Worm (Caenorhabditis elegans) whole organism, young adult: ENCODE measurements around the gene F48B9.3.

ENCODE experiments used
- C06A6.2 ChIP-seq: fragments of 200-800 bp; sonication (Bioruptor generic); conservative IDR thresholded peaks from 2 replicates; pipeline ENCODE4 v1.3.6; 2022; ENCODE audit warnings: missing genetic modification characterization, missing compliant biosample characterization
- F33H1.4 ChIP-seq: fragments of 200-800 bp; sonication (Bioruptor generic); IDR thresholded peaks from 2 replicates; pipeline ENCODE4 v1.3.6; 2022; ENCODE audit warnings: missing genetic modification reagents, missing genetic modification characterization, missing compliant biosample characterization
- F39B2.1 ChIP-seq: fragments of 200-800 bp; sonication (Bioruptor generic); IDR thresholded peaks from 2 replicates; pipeline ENCODE4 v1.3.6; 2022; ENCODE audit warnings: missing genetic modification reagents, missing genetic modification characterization, missing compliant biosample characterization
- F57A8.1 ChIP-seq: fragments of 200-800 bp; sonication (Bioruptor generic); optimal IDR thresholded peaks from 2 replicates; lab custom pipeline; 2018; ENCODE audit warnings: mild to moderate bottlenecking, missing genetic modification characterization, moderate library complexity, missing compliant biosample characterization
- aptf-2 ChIP-seq: fragments of 200-800 bp; sonication (Bioruptor generic); conservative IDR thresholded peaks from 2 replicates; pipeline ENCODE4 v1.3.6; 2022; ENCODE audit warnings: missing genetic modification reagents, missing genetic modification characterization, missing compliant biosample characterization
- atf-7 ChIP-seq: sonication (generic microtip); optimal IDR thresholded peaks from 2 replicates; lab custom pipeline; 2017; ENCODE audit warnings: mild to moderate bottlenecking, missing genetic modification characterization, missing compliant biosample characterization
- attf-6 ChIP-seq: fragments of 200-800 bp; sonication (Bioruptor generic); IDR thresholded peaks from 2 replicates; pipeline ENCODE4 v1.3.6; 2022; ENCODE audit warnings: missing genetic modification reagents, missing genetic modification characterization, missing compliant biosample characterization
- cebp-1 ChIP-seq, 2 experiments: fragments of 200-800 bp in 1 of 2; sonication (Bioruptor generic) in 1 of 2; sonication (generic microtip) in 1 of 2; IDR thresholded peaks in 1 of 2; optimal IDR thresholded peaks in 1 of 2; 2 replicates each; pipeline versions ENCODE4 v1.3.6 to Lab custom; 2017 to 2022; ENCODE audit warnings: missing compliant biosample characterization in 2 of 2, missing genetic modification characterization in 2 of 2, mild to moderate bottlenecking in 1 of 2, missing genetic modification reagents in 1 of 2, moderate library complexity in 1 of 2
- ceh-100 ChIP-seq: fragments of 200-800 bp; sonication (Bioruptor generic); IDR thresholded peaks from 2 replicates; pipeline ENCODE4 v1.3.6; 2022; ENCODE audit warnings: missing genetic modification reagents, missing genetic modification characterization, missing compliant biosample characterization
- ceh-27 ChIP-seq: fragments of 200-800 bp; sonication (Bioruptor generic); optimal IDR thresholded peaks from 2 replicates; lab custom pipeline; 2018; ENCODE audit warnings: mild to moderate bottlenecking, missing genetic modification characterization, moderate library complexity, missing compliant biosample characterization
- ceh-40 ChIP-seq: fragments of 200-800 bp; sonication (Bioruptor generic); IDR thresholded peaks from 2 replicates; pipeline ENCODE4 v1.3.6; 2022; ENCODE audit warnings: missing genetic modification characterization, missing compliant biosample characterization
- egl-44 ChIP-seq: fragments of 200-800 bp; sonication (Bioruptor generic); IDR thresholded peaks from 2 replicates; pipeline ENCODE4 v1.3.6; 2022; ENCODE audit warnings: missing genetic modification reagents, missing genetic modification characterization, missing compliant biosample characterization
- egrh-3 ChIP-seq: fragments of 200-800 bp; sonication (Bioruptor generic); IDR thresholded peaks from 2 replicates; pipeline ENCODE4 v1.3.6; 2022; ENCODE audit warnings: missing genetic modification reagents, missing genetic modification characterization, missing compliant biosample characterization
- ets-4 ChIP-seq: fragments of 200-800 bp; sonication (Bioruptor generic); optimal IDR thresholded peaks from 2 replicates; lab custom pipeline; 2018; ENCODE audit warnings: mild to moderate bottlenecking, missing genetic modification characterization, missing compliant biosample characterization
- hsf-1 ChIP-seq: fragments of 200-800 bp; sonication (Bioruptor generic); IDR thresholded peaks from 2 replicates; pipeline ENCODE4 v1.3.6; 2022; ENCODE audit warnings: missing genetic modification reagents, missing genetic modification characterization, missing compliant biosample characterization
- lin-54 ChIP-seq: fragments of 200-800 bp; sonication (Bioruptor generic); optimal IDR thresholded peaks from 2 replicates; lab custom pipeline; 2018; ENCODE audit warnings: mild to moderate bottlenecking, missing genetic modification characterization, missing compliant biosample characterization
- madf-6 ChIP-seq: fragments of 200-800 bp; sonication (Bioruptor generic); IDR thresholded peaks from 2 replicates; pipeline ENCODE4 v1.3.6; 2022; ENCODE audit warnings: missing genetic modification reagents, missing genetic modification characterization, missing compliant biosample characterization
- mel-28 ChIP-seq: sonication (generic microtip); optimal IDR thresholded peaks from 2 replicates; lab custom pipeline; 2016; ENCODE audit warnings: borderline replicate concordance, mild to moderate bottlenecking, missing genetic modification characterization, missing compliant biosample characterization
- mxl-1 ChIP-seq: sonication (generic microtip); optimal IDR thresholded peaks from 2 replicates; lab custom pipeline; 2016; ENCODE audit warnings: missing genetic modification characterization, missing compliant biosample characterization
- nfyb-1 ChIP-seq: fragments of 200-800 bp; sonication (Bioruptor generic); IDR thresholded peaks from 2 replicates; pipeline ENCODE4 v1.3.6; 2022; ENCODE audit warnings: missing genetic modification reagents, missing genetic modification characterization, missing compliant biosample characterization
- pha-4 ChIP-seq: fragments of 150-350 bp; sonication (generic microtip); optimal IDR thresholded peaks from 2 replicates; lab custom pipeline; 2014; ENCODE audit warnings: missing biosample characterization, missing genetic modification reagents, missing genetic modification characterization
- repo-1 ChIP-seq: sonication (generic microtip); optimal IDR thresholded peaks from 2 replicates; lab custom pipeline; 2017; ENCODE audit warnings: mild to moderate bottlenecking, missing genetic modification characterization, missing compliant biosample characterization
- sea-2 ChIP-seq: fragments of 200-800 bp; sonication (Bioruptor generic); IDR thresholded peaks from 2 replicates; pipeline ENCODE4 v1.3.6; 2022; ENCODE audit warnings: missing genetic modification characterization, missing compliant biosample characterization
- snpc-3.4 ChIP-seq: sonication (generic microtip); optimal IDR thresholded peaks from 2 replicates; lab custom pipeline; 2017; ENCODE audit warnings: missing genetic modification characterization, mild to moderate bottlenecking, missing compliant biosample characterization, antibody characterized with exemption, moderate library complexity, missing genotype, missing genetic modification reagents
- snpc-4 ChIP-seq, 5 experiments: fragments of 150-350 bp in 1 of 5; sonication (generic microtip) in 4 of 5; optimal IDR thresholded peaks; 2 replicates each; lab custom pipeline; 2014 to 2018; ENCODE audit warnings: missing genetic modification characterization in 5 of 5, missing biosample characterization in 3 of 5, antibody characterized with exemption in 2 of 5, mild to moderate bottlenecking in 2 of 5, missing compliant biosample characterization in 2 of 5, missing genotype in 2 of 5, moderate library complexity in 2 of 5, missing genetic modification reagents in 1 of 5
- unc-130 ChIP-seq: sonication (generic microtip); optimal IDR thresholded peaks from 2 replicates; lab custom pipeline; 2016; ENCODE audit warnings: missing genetic modification reagents, missing genetic modification characterization, missing compliant biosample characterization
- unc-62 ChIP-seq: fragments of 150-350 bp; optimal IDR thresholded peaks from 2 replicates; lab custom pipeline; 2014; ENCODE audit warnings: missing biosample characterization, missing genetic modification reagents, missing genetic modification characterization
- zfh-2 ChIP-seq: fragments of 200-800 bp; sonication (Bioruptor generic); conservative IDR thresholded peaks from 2 replicates; pipeline ENCODE4 v1.3.6; 2022; ENCODE audit warnings: missing genetic modification reagents, missing genetic modification characterization, missing compliant biosample characterization
- zim-3 ChIP-seq: sonication (generic microtip); optimal IDR thresholded peaks from 2 replicates; lab custom pipeline; 2017; ENCODE audit warnings: mild to moderate bottlenecking, missing genetic modification characterization, moderate library complexity, missing compliant biosample characterization
- ztf-18 ChIP-seq: sonication (generic microtip); optimal IDR thresholded peaks from 2 replicates; lab custom pipeline; 2016; ENCODE audit warnings: missing genotype, mild to moderate bottlenecking, missing genetic modification characterization, missing compliant biosample characterization
- ztf-25 ChIP-seq: fragments of 200-800 bp; sonication (Bioruptor generic); IDR thresholded peaks from 2 replicates; pipeline ENCODE4 v1.3.6; 2022; ENCODE audit warnings: missing genetic modification reagents, missing genetic modification characterization, missing compliant biosample characterization
- ztf-6 ChIP-seq: fragments of 200-800 bp; sonication (Bioruptor generic); IDR thresholded peaks from 2 replicates; pipeline ENCODE4 v1.3.6; 2022; ENCODE audit warnings: missing genetic modification reagents, missing genetic modification characterization, missing compliant biosample characterization

Gene F48B9.3

ce11 chrX:2215108-2215507 is 50.3 kb downstream of the F48B9.3 start (continued):
- TF ChIP-seq nfyb-1 (GFP tag; lab: Robert Waterston, UW) (peak; percentile 51; the same call in 1 of the 2 replicates), F33H1.4 (GFP tag; lab: Robert Waterston, UW) (no peak), hsf-1 (GFP tag; lab: Robert Waterston, UW) (no peak), ets-4 (GFP tag; lab: Kevin White, UChicago) (peak; percentile 89), mel-28 (tag; lab: Kevin White, UChicago) (no peak), ztf-18 (tag; lab: Kevin White, UChicago) (no peak), atf-7 (tag; lab: Kevin White, UChicago) (peak; percentile 62)
- TF ChIP-seq, all 124 proteins: peak for 20

ce11 chrX:2216242-2216641 is 51.4 kb downstream of the F48B9.3 start:
- no peak for TF ChIP-seq repo-1 (tag; lab: Kevin White, UChicago)
- TF ChIP-seq zim-3 (tag; lab: Kevin White, UChicago) = no peak
- no peak for TF ChIP-seq cebp-1 (GFP tag; IDR thresholded peaks at IDR 0.05; lab: Robert Waterston, UW)
- peak; percentile 53 for TF ChIP-seq cebp-1 (tag; optimal IDR thresholded peaks at IDR 0.05; lab: Kevin White, UChicago)

ce11 chrX:2216662-2217061 is 51.8 kb downstream of the F48B9.3 start:
- TF ChIP-seq ceh-27 (GFP tag; lab: Kevin White, UChicago) (peak; percentile 34), attf-6 (GFP tag; lab: Robert Waterston, UW) (no peak), zfh-2 (peak; percentile 81), F39B2.1 (no peak), madf-6 (0 out of 2 replicates have a peak, but pooled peaks have one; percentile 15), egrh-3 (GFP tag; lab: Robert Waterston, UW) (peak; percentile 62; the same call in 1 of the 2 replicates), repo-1 (tag; lab: Kevin White, UChicago) (no peak), ztf-25 (GFP tag; lab: Robert Waterston, UW) (0 out of 2 replicates have a peak, but pooled peaks have one; percentile 50), sea-2 (GFP tag; lab: Robert Waterston, UW) (0 out of 2 replicates have a peak, but pooled peaks have one; percentile 44), ceh-100 (no peak), egl-44 (GFP tag; lab: Robert Waterston, UW) (no peak), unc-130 (no peak), C06A6.2 (GFP tag; lab: Robert Waterston, UW) (0 out of 2 replicates have a peak, but pooled peaks have one; percentile 13), nfyb-1 (GFP tag; lab: Robert Waterston, UW) (0 out of 2 replicates have a peak, but pooled peaks have one; percentile 39)

- TF ChIP-seq cebp-1 (GFP tag; IDR thresholded peaks at IDR 0.05; lab: Robert Waterston, UW) (no peak), cebp-1 (tag; optimal IDR thresholded peaks at IDR 0.05; lab: Kevin White, UChicago) (peak; percentile 37), F57A8.1 (GFP tag; lab: Kevin White, UChicago) (no peak)
These were observed 54.2 kb downstream of the F48B9.3 start for ce11 chrX:2219006-2219405.

- TF ChIP-seq ceh-40 (GFP tag; lab: Robert Waterston, UW) = 0 out of 2 replicates have a peak, but pooled peaks have one; percentile 33
- TF ChIP-seq zfh-2 = peak; percentile 80
- no peak for TF ChIP-seq aptf-2 (GFP tag; lab: Robert Waterston, UW)
- peak; percentile 67; the same call in 1 of the 2 replicates for TF ChIP-seq egrh-3 (GFP tag; lab: Robert Waterston, UW)
- no peak for TF ChIP-seq snpc-4 (GFP tag; optimal IDR thresholded peaks at IDR 0.05; lab: Kevin White, UChicago)
- peak in 2 of 4 experiments; percentile 79 to 83 for TF ChIP-seq snpc-4 (tag; optimal IDR thresholded peaks at IDR 0.05; lab: Kevin White, UChicago)
- TF ChIP-seq, all 124 proteins: peak for 4
These were observed 54.6 kb downstream of the F48B9.3 start for ce11 chrX:2219453-2219852.

ce11 chrX:2220850-2221249 is 56.0 kb downstream of the F48B9.3 start, which contains the start of gene hex-1:
Gene hex-1, plus strand, starts transcription at chrX:2221150.
- TF ChIP-seq pha-4 (tag; lab: Kevin White, UChicago) (no peak), ztf-6 (no peak), unc-62 (no peak), mxl-1 (tag; lab: Kevin White, UChicago) (no peak), lin-54 (GFP tag; lab: Kevin White, UChicago) (no peak), cebp-1 (GFP tag; IDR thresholded peaks at IDR 0.05; lab: Robert Waterston, UW) (no peak), cebp-1 (tag; optimal IDR thresholded peaks at IDR 0.05; lab: Kevin White, UChicago) (no peak), snpc-3.4 (no peak)
- TF ChIP-seq, all 124 proteins: peak for 0
